Fruit fly (Drosophila melanogaster) whole organism, embryonic: ENCODE results near the gene CG14340.

ENCODE experiments used
- Aef1 ChIP-seq: fragments of 200-800 bp; sonication (Bioruptor generic); IDR thresholded peaks from 3 replicates; pipeline ENCODE4 v1.3.6; 2022; ENCODE audit warnings: missing biosample characterization, missing genetic modification characterization
- CG10366 ChIP-seq: fragments of 200-800 bp; sonication (Bioruptor generic); IDR thresholded peaks from 2 replicates; pipeline ENCODE4 v1.3.6; 2022; ENCODE audit warnings: missing biosample characterization, missing genetic modification characterization
- CG10959 ChIP-seq: fragments of 200-800 bp; sonication (Bioruptor generic); IDR thresholded peaks from 2 replicates; pipeline ENCODE4 v1.3.6; 2022; ENCODE audit warnings: missing biosample characterization, missing genetic modification characterization
- CG11247 ChIP-seq: fragments of 200-800 bp; sonication (Bioruptor generic); IDR thresholded peaks from 2 replicates; pipeline ENCODE4 v1.3.6; 2022; ENCODE audit warnings: missing biosample characterization, missing genetic modification characterization
- CG11456 ChIP-seq: fragments of 200-800 bp; sonication (Bioruptor generic); IDR thresholded peaks from 3 replicates; pipeline ENCODE4 v1.3.6; 2022; ENCODE audit warnings: missing biosample characterization, missing genetic modification characterization
- CG12155 ChIP-seq: fragments of 200-800 bp; sonication (Bioruptor generic); optimal IDR thresholded peaks from 3 replicates; lab custom pipeline; 2016; ENCODE audit warnings: missing biosample characterization, missing genetic modification characterization
- CG12659 ChIP-seq: fragments of 200-800 bp; sonication (Bioruptor generic); optimal IDR thresholded peaks from 3 replicates; lab custom pipeline; 2017; ENCODE audit warnings: mild to moderate bottlenecking, missing biosample characterization, missing genetic modification reagents, missing genetic modification characterization
- CG12942 ChIP-seq: fragments of 200-800 bp; sonication (Bioruptor generic); optimal IDR thresholded peaks from 3 replicates; lab custom pipeline; 2016; ENCODE audit warnings: missing biosample characterization, missing genetic modification characterization
- CG14710 ChIP-seq: fragments of 200-800 bp; sonication (Bioruptor generic); optimal IDR thresholded peaks from 3 replicates; lab custom pipeline; 2019; ENCODE audit warnings: missing biosample characterization, mild to moderate bottlenecking, missing genetic modification characterization, moderate library complexity
- CG30403 ChIP-seq: fragments of 200-800 bp; sonication (Bioruptor generic); optimal IDR thresholded peaks from 3 replicates; lab custom pipeline; 2016; ENCODE audit warnings: missing biosample characterization, missing genetic modification characterization
- CG3281 ChIP-seq: fragments of 200-800 bp; sonication (Bioruptor generic); optimal IDR thresholded peaks from 3 replicates; lab custom pipeline; 2017; ENCODE audit warnings: missing biosample characterization, mild to moderate bottlenecking, missing genetic modification characterization
- CG3847 ChIP-seq: fragments of 200-800 bp; sonication (Bioruptor generic); IDR thresholded peaks from 2 replicates; pipeline ENCODE4 v1.3.6; 2022; ENCODE audit warnings: missing biosample characterization, missing genetic modification characterization
- CG6175 ChIP-seq: fragments of 200-800 bp; sonication (Bioruptor generic); IDR thresholded peaks from 3 replicates; pipeline ENCODE4 v1.3.6; 2022; ENCODE audit warnings: missing biosample characterization, missing genetic modification characterization
- CG6689 ChIP-seq: fragments of 200-800 bp; sonication (Bioruptor generic); IDR thresholded peaks from 2 replicates; pipeline ENCODE4 v1.3.6; 2022; ENCODE audit warnings: missing biosample characterization, missing genetic modification characterization
- CG9215 ChIP-seq: fragments of 200-800 bp; sonication (Bioruptor generic); IDR thresholded peaks from 2 replicates; pipeline ENCODE4 v1.3.6; 2022; ENCODE audit warnings: missing biosample characterization, missing genetic modification characterization
- CG9609 ChIP-seq: fragments of 200-800 bp; sonication (Bioruptor generic); optimal IDR thresholded peaks from 3 replicates; lab custom pipeline; 2016; ENCODE audit warnings: missing biosample characterization, missing genetic modification characterization
- Chrac-16 ChIP-seq: fragments of 200-800 bp; sonication (Bioruptor generic); optimal IDR thresholded peaks from 3 replicates; lab custom pipeline; 2016; ENCODE audit warnings: missing biosample characterization, missing genetic modification characterization
- Dip3 ChIP-seq: fragments of 200-800 bp; sonication (Bioruptor generic); optimal IDR thresholded peaks from 3 replicates; lab custom pipeline; 2016; ENCODE audit warnings: missing biosample characterization, missing genetic modification characterization
- Drgx ChIP-seq: fragments of 200-800 bp; sonication (Bioruptor generic); IDR thresholded peaks from 2 replicates; pipeline ENCODE4 v1.3.6; 2022; ENCODE audit warnings: missing biosample characterization, missing genetic modification characterization
- Gsc ChIP-seq: fragments of 200-800 bp; sonication (Bioruptor generic); IDR thresholded peaks from 2 replicates; pipeline ENCODE4 v1.3.6; 2022; ENCODE audit warnings: missing biosample characterization, missing genetic modification characterization
- HLH54F ChIP-seq: fragments of 200-800 bp; sonication (Bioruptor generic); optimal IDR thresholded peaks from 3 replicates; lab custom pipeline; 2016; ENCODE audit warnings: missing biosample characterization, missing genetic modification characterization
- Hsf ChIP-seq: fragments of 200-800 bp; sonication (Bioruptor generic); optimal IDR thresholded peaks from 3 replicates; lab custom pipeline; 2016; ENCODE audit warnings: missing biosample characterization, missing genetic modification characterization
- Lpt ChIP-seq: fragments of >200 bp; optimal IDR thresholded peaks from 2 replicates; lab custom pipeline; 2018; ENCODE audit warnings: missing biosample characterization, missing genetic modification characterization
- MESR4 ChIP-seq: fragments of 200-800 bp; sonication (Bioruptor generic); optimal IDR thresholded peaks from 2 replicates; lab custom pipeline; 2018; ENCODE audit warnings: missing biosample characterization, mild to moderate bottlenecking, missing genetic modification characterization, moderate library complexity
- NC2α ChIP-seq: fragments of 200-800 bp; sonication (Bioruptor generic); optimal IDR thresholded peaks from 2 replicates; lab custom pipeline; 2016; ENCODE audit warnings: missing biosample characterization, missing genetic modification characterization
- Taf1 ChIP-seq: fragments of 200-800 bp; sonication (Bioruptor generic); IDR thresholded peaks from 2 replicates; pipeline ENCODE4 v1.3.6; 2022; ENCODE audit warnings: missing biosample characterization, missing genetic modification characterization
- Tbp ChIP-seq: fragments of >200 bp; optimal IDR thresholded peaks from 2 replicates; lab custom pipeline; 2018; ENCODE audit warnings: missing biosample characterization, missing genetic modification characterization
- Trl ChIP-seq, 3 experiments: fragments of >200 bp in 2 of 3; fragments of 200-800 bp in 1 of 3; sonication (Bioruptor generic) in 1 of 3; optimal IDR thresholded peaks; 2 replicates in 1 of 3; 3 replicates in 2 of 3; lab custom pipeline; 2016 to 2017; ENCODE audit warnings: missing biosample characterization in 1 of 3, missing genetic modification characterization in 1 of 3
- Xrp1 ChIP-seq: fragments of 200-800 bp; sonication (Bioruptor generic); IDR thresholded peaks from 2 replicates; pipeline ENCODE4 v1.3.6; 2022; ENCODE audit warnings: missing biosample characterization, missing genetic modification characterization
- abd-A ChIP-seq: fragments of 200-800 bp; sonication (Bioruptor generic); optimal IDR thresholded peaks from 3 replicates; lab custom pipeline; 2019; ENCODE audit warnings: missing biosample characterization, mild to moderate bottlenecking, missing genetic modification characterization, moderate library complexity
- ato ChIP-seq: fragments of 200-800 bp; sonication (Bioruptor generic); IDR thresholded peaks from 2 replicates; pipeline ENCODE4 v1.3.6; 2022; ENCODE audit warnings: missing biosample characterization, missing genetic modification characterization; ENCODE audit not compliant: partially characterized antibody
- bab2 ChIP-seq: fragments of 200-800 bp; sonication (Bioruptor generic); optimal IDR thresholded peaks from 2 replicates; lab custom pipeline; 2016; ENCODE audit warnings: missing biosample characterization, missing genetic modification characterization
- bbx ChIP-seq: fragments of 200-800 bp; sonication (Bioruptor generic); IDR thresholded peaks from 2 replicates; pipeline ENCODE4 v1.3.6; 2022; ENCODE audit warnings: missing biosample characterization, missing genetic modification characterization; ENCODE audit not compliant: partially characterized antibody
- bigmax ChIP-seq: fragments of 200-800 bp; sonication (Bioruptor generic); optimal IDR thresholded peaks from 2 replicates; lab custom pipeline; 2018; ENCODE audit warnings: missing biosample characterization, mild to moderate bottlenecking, missing genetic modification characterization
- chinmo ChIP-seq: fragments of 200-800 bp; sonication (Bioruptor generic); IDR thresholded peaks from 4 replicates; pipeline ENCODE4 v1.3.6; 2022; ENCODE audit warnings: missing biosample characterization, missing genetic modification characterization; ENCODE audit not compliant: partially characterized antibody
- chn ChIP-seq: fragments of 200-800 bp; sonication (Bioruptor generic); optimal IDR thresholded peaks from 2 replicates; lab custom pipeline; 2016; ENCODE audit warnings: missing biosample characterization, missing genetic modification characterization
- dmrt11E ChIP-seq: fragments of 200-800 bp; sonication (Bioruptor generic); optimal IDR thresholded peaks from 3 replicates; lab custom pipeline; 2018; ENCODE audit warnings: missing biosample characterization, mild to moderate bottlenecking, missing genetic modification characterization, moderate library complexity
- dpn ChIP-seq, 2 experiments: fragments of 200-800 bp; sonication (Bioruptor generic); optimal IDR thresholded peaks; 3 replicates each; lab custom pipeline; 2016; ENCODE audit warnings: missing biosample characterization in 2 of 2, missing genetic modification characterization in 2 of 2
- esg ChIP-seq: fragments of 200-800 bp; sonication (Bioruptor generic); conservative IDR thresholded peaks from 2 replicates; pipeline ENCODE4 v1.3.6; 2022; ENCODE audit warnings: missing biosample characterization, missing genetic modification characterization
- ewg ChIP-seq: fragments of 200-800 bp; sonication (Bioruptor generic); optimal IDR thresholded peaks from 3 replicates; lab custom pipeline; 2017; ENCODE audit warnings: mild to moderate bottlenecking, missing biosample characterization, missing genetic modification reagents, missing genetic modification characterization
- jumu ChIP-seq: fragments of 200-800 bp; sonication (Bioruptor generic); optimal IDR thresholded peaks from 3 replicates; lab custom pipeline; 2016; ENCODE audit warnings: missing biosample characterization, missing genetic modification characterization
- lola ChIP-seq, 3 experiments: fragments of >200 bp in 2 of 3; fragments of 200-800 bp in 1 of 3; sonication (Bioruptor generic) in 1 of 3; optimal IDR thresholded peaks; 2 replicates each; lab custom pipeline; 2017 to 2019; ENCODE audit warnings: missing biosample characterization in 3 of 3, missing genetic modification characterization in 3 of 3, mild to moderate bottlenecking in 1 of 3, moderate library complexity in 1 of 3
- psq ChIP-seq: fragments of 200-800 bp; sonication (Bioruptor generic); optimal IDR thresholded peaks from 2 replicates; lab custom pipeline; 2017; ENCODE audit warnings: missing biosample characterization, missing genetic modification characterization
- slbo ChIP-seq: fragments of 200-800 bp; sonication (Bioruptor generic); IDR thresholded peaks from 2 replicates; pipeline ENCODE4 v1.3.6; 2022; ENCODE audit warnings: missing biosample characterization, missing genetic modification characterization
- sug ChIP-seq: fragments of 200-800 bp; optimal IDR thresholded peaks from 2 replicates; lab custom pipeline; 2019; ENCODE audit warnings: missing biosample characterization, mild to moderate bottlenecking, missing genetic modification characterization, moderate library complexity
- unpg ChIP-seq: fragments of 200-800 bp; sonication (Bioruptor generic); optimal IDR thresholded peaks from 3 replicates; lab custom pipeline; 2018; ENCODE audit warnings: missing biosample characterization, mild to moderate bottlenecking, missing genetic modification characterization, moderate library complexity
- z ChIP-seq: fragments of 200-800 bp; sonication (Bioruptor generic); IDR thresholded peaks from 3 replicates; pipeline ENCODE4 v1.3.6; 2022; ENCODE audit warnings: missing biosample characterization, missing genetic modification characterization
- zfh2 ChIP-seq: fragments of 200-800 bp; sonication (Bioruptor generic); optimal IDR thresholded peaks from 2 replicates; lab custom pipeline; 2016; ENCODE audit warnings: missing biosample characterization, missing genetic modification characterization

CG14340 gene

dm6 chr2L:1157679-1158518, 45.2 kb downstream of the CG14340 start, which contains the start of gene capt (continued):
- peak; percentile 16 for TF ChIP-seq Dip3
- TF ChIP-seq bbx (GFP tag; lab: Robert Waterston, UW), result peak; percentile 25; the same call in 1 of the 2 replicates
- TF ChIP-seq CG30403, result peak; percentile 55
- TF ChIP-seq CG10366 (GFP tag; lab: Robert Waterston, UW), result peak; percentile 14; the same call in 1 of the 2 replicates
- TF ChIP-seq Hsf (GFP tag; lab: Kevin White, UChicago), result peak; percentile 62
- peak; percentile 67 for TF ChIP-seq abd-A (tag; lab: Kevin White, UChicago)
- TF ChIP-seq Lpt (GFP tag; lab: Kevin White, UChicago), result no peak
- peak; percentile 29 for TF ChIP-seq jumu
- 0 out of 3 replicates have a peak, but pooled peaks have one; percentile 3 for TF ChIP-seq z
- TF ChIP-seq zfh2 (GFP tag; lab: Kevin White, UChicago), result peak; percentile 42
- peak; percentile 38 for TF ChIP-seq sug (tag; lab: Kevin White, UChicago)
- TF ChIP-seq CG6689 (GFP tag; lab: Robert Waterston, UW), result peak; percentile 68
- peak; percentile 14 for TF ChIP-seq dmrt11E (tag; lab: Kevin White, UChicago)
- peak; percentile 16 for TF ChIP-seq HLH54F (GFP tag; lab: Kevin White, UChicago)
- TF ChIP-seq Gsc (GFP tag; lab: Robert Waterston, UW), result no peak
- 0 out of 2 replicates have a peak, but pooled peaks have one; percentile 11 for TF ChIP-seq CG3847 (GFP tag; lab: Robert Waterston, UW)
- peak; percentile 51 for TF ChIP-seq MESR4
- no peak for TF ChIP-seq Tbp (GFP tag; lab: Kevin White, UChicago)
- peak; percentile 31 for TF ChIP-seq esg (GFP tag; lab: Robert Waterston, UW)
- TF ChIP-seq CG9609 (GFP tag; lab: Kevin White, UChicago), result peak; percentile 19
- no peak for TF ChIP-seq CG3281 (GFP tag; lab: Kevin White, UChicago)
- no peak for TF ChIP-seq CG12942 (GFP tag; lab: Kevin White, UChicago)
- TF ChIP-seq chinmo (GFP tag; lab: Robert Waterston, UW), result peak; percentile 82; the same call in 1 of the 4 replicates
- TF ChIP-seq unpg (GFP tag; lab: Kevin White, UChicago), result peak; percentile 2
- TF ChIP-seq Trl (optimal IDR thresholded peaks at IDR 0.05; lab: Kevin White, UChicago), result peak in 1 of 2 experiments; percentile 30
- TF ChIP-seq Trl (GFP tag; optimal IDR thresholded peaks at IDR 0.05; lab: Kevin White, UChicago), result no peak
- TF ChIP-seq NC2α (GFP tag; lab: Kevin White, UChicago), result no peak
- peak; percentile 28 for TF ChIP-seq CG12659 (GFP tag; lab: Kevin White, UChicago)
- TF ChIP-seq CG11456 (GFP tag; lab: Robert Waterston, UW), result peak; percentile 62; the same call in 1 of the 3 replicates
- TF ChIP-seq ewg (GFP tag; lab: Kevin White, UChicago), result peak; percentile 5
- peak; percentile 24 to 28 for TF ChIP-seq dpn (GFP tag; optimal IDR thresholded peaks at IDR 0.05; lab: Kevin White, UChicago)
- TF ChIP-seq bab2 (GFP tag; lab: Kevin White, UChicago), result peak; percentile 40
- peak; percentile 52 for TF ChIP-seq bigmax
- TF ChIP-seq Taf1 (GFP tag; lab: Robert Waterston, UW), result peak; percentile 53; the same call in 1 of the 2 replicates
- no peak for TF ChIP-seq psq (GFP tag; lab: Kevin White, UChicago)
- peak; percentile 42; the same call in 1 of the 3 replicates for TF ChIP-seq Aef1 (GFP tag; lab: Robert Waterston, UW)
- no peak for TF ChIP-seq CG6175
- no peak for TF ChIP-seq ato (GFP tag; lab: Robert Waterston, UW)
- peak; percentile 89 for TF ChIP-seq CG10959
- peak; percentile 38 for TF ChIP-seq CG14710
- peak; percentile 56 for TF ChIP-seq CG9215 (GFP tag; lab: Robert Waterston, UW)
- peak; percentile 39 for TF ChIP-seq Chrac-16 (GFP tag; lab: Kevin White, UChicago)
- TF ChIP-seq slbo (GFP tag; lab: Robert Waterston, UW), result peak; percentile 68
- peak in 1 of 3 experiments; percentile 48 for TF ChIP-seq lola (GFP tag; optimal IDR thresholded peaks at IDR 0.05; lab: Kevin White, UChicago)
- TF ChIP-seq chn (GFP tag; lab: Kevin White, UChicago), result peak; percentile 14
- TF ChIP-seq CG12155, result peak; percentile 72
- peak; percentile 18; the same call in 1 of the 2 replicates for TF ChIP-seq Xrp1 (GFP tag; lab: Robert Waterston, UW)
- TF ChIP-seq Drgx (GFP tag; lab: Robert Waterston, UW), result no peak; the same call in 1 of the 2 replicates
- no peak; the same call in 1 of the 2 replicates for TF ChIP-seq CG11247
